Fruit fly (Drosophila melanogaster): ENCODE data around the gene Ibf1.
A peak's percentile ranks its signal among the peaks of the same experiment; 100 is the strongest.

dm6 chr3R:9245576-9246200, 13.1 kb upstream of the Ibf1 start, which contains the start of gene Vps15:
- TF ChIP-seq Dfd (GFP tag; optimal IDR thresholded peaks at IDR 0.05) (no peak), br (GFP tag; optimal IDR thresholded peaks at IDR 0.05) (peak; percentile 33), Myc (optimal IDR thresholded peaks at IDR 0.05) (no peak), usp (GFP tag; optimal IDR thresholded peaks at IDR 0.05) (no peak), OdsH (GFP tag; optimal IDR thresholded peaks at IDR 0.05) (peak; percentile 73), Hr83 (GFP tag; optimal IDR thresholded peaks at IDR 0.05; ENCODE audit: poor library complexity, severe bottlenecking) (no peak), lola (GFP tag; optimal IDR thresholded peaks at IDR 0.05) (no peak), brk (GFP tag; optimal IDR thresholded peaks at IDR 0.05) (peak; percentile 85), GATAd (GFP tag; optimal IDR thresholded peaks at IDR 0.05) (peak; percentile 6), pan (optimal IDR thresholded peaks at IDR 0.05) (no peak), HLH106 (tag; optimal IDR thresholded peaks at IDR 0.05) (peak; percentile 79), foxo (GFP tag; optimal IDR thresholded peaks at IDR 0.05) (peak in 1 of 2 experiments; percentile 72), Jra (GFP tag; optimal IDR thresholded peaks at IDR 0.05) (peak; percentile 56), dsf (GFP tag; optimal IDR thresholded peaks at IDR 0.05; ENCODE audit: borderline replicate concordance) (peak; percentile 38)
